Fruit fly (Drosophila melanogaster): ENCODE results near the gene CG10565.

Gene CG10565

DNA sequence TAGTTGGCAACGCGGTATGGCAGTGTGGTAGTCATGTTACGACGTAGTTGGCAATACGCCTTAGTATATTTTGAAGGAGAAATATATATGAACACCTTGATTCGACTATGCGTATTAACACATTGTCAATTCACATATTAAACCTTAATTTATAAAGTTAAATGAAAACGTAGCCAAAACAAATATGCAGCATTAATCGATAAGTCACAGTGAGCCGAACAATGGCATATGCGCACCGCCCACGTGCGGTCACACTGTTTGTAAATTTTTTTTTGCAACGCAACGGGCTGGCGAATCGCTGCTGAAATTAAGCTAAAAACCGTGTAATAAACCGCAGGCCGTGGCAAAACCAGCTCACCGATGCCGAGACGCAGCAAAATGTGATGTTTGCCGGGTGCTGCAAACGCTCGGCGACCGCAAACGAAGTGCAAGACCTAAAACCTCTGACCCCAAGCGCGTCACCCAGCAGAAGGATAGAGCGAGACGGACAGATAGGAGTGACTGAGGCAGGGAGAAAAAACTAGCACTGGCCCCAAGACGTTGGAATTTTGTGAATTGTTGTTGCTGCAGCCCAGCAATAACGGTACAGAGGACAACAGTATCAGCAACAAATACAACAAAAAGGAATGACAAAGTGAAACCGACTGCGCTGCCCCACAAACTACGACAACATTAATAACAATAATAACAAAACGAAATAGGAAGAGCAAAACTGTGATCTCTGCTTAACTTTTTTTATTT, 39.5 kb upstream of the CG10565 start (continued):
- no peak for TF ChIP-seq ato (GFP tag; IDR thresholded peaks at IDR 0.05; ENCODE audit: partially characterized antibody)
- TF ChIP-seq Sin3A (optimal IDR thresholded peaks at IDR 0.05), result peak; percentile 95
- TF ChIP-seq seq (GFP tag; IDR thresholded peaks at IDR 0.05), result no peak
- TF ChIP-seq B-H2 (GFP tag; optimal IDR thresholded peaks at IDR 0.05), result no peak
- no peak for TF ChIP-seq CG7987 (GFP tag; optimal IDR thresholded peaks at IDR 0.05)
- no peak for TF ChIP-seq Neu2 (GFP tag; optimal IDR thresholded peaks at IDR 0.05; ENCODE audit: borderline replicate concordance)
- TF ChIP-seq sens-2 (GFP tag; IDR thresholded peaks at IDR 0.05), result no peak
- TF ChIP-seq Jarid2 (GFP tag; optimal IDR thresholded peaks at IDR 0.05), result peak; percentile 31
- peak; percentile 85 for TF ChIP-seq sqz (GFP tag; optimal IDR thresholded peaks at IDR 0.05)
- TF ChIP-seq zen (tag; optimal IDR thresholded peaks at IDR 0.05), result no peak
- TF ChIP-seq psq (GFP tag; optimal IDR thresholded peaks at IDR 0.05), result no peak
- TF ChIP-seq ase (GFP tag; IDR thresholded peaks at IDR 0.05), result no peak
- peak; percentile 60 for TF ChIP-seq E2f2 (GFP tag; IDR thresholded peaks at IDR 0.05)
- TF ChIP-seq CG3407 (GFP tag; optimal IDR thresholded peaks at IDR 0.05), result no peak
- TF ChIP-seq Nf-YA (GFP tag; IDR thresholded peaks at IDR 0.05), result no peak
- TF ChIP-seq CG15011 (GFP tag; optimal IDR thresholded peaks at IDR 0.05), result no peak
- no peak for TF ChIP-seq Mes4 (GFP tag; optimal IDR thresholded peaks at IDR 0.05)
- no peak for TF ChIP-seq CG10274 (GFP tag; optimal IDR thresholded peaks at IDR 0.05)
- TF ChIP-seq CG5953 (GFP tag; IDR thresholded peaks at IDR 0.05), result no peak
- TF ChIP-seq Hr39 (optimal IDR thresholded peaks at IDR 0.05), result no peak
- no peak for TF ChIP-seq CG17568 (GFP tag; optimal IDR thresholded peaks at IDR 0.05)
- no peak for TF ChIP-seq CG18262 (tag; optimal IDR thresholded peaks at IDR 0.05)
- TF ChIP-seq CG10321 (GFP tag; IDR thresholded peaks at IDR 0.05), result 0 out of 2 replicates have a peak, but pooled peaks have one; percentile 24
- TF ChIP-seq CG9932 (GFP tag; IDR thresholded peaks at IDR 0.05), result no peak
- no peak for TF ChIP-seq sima (GFP tag; optimal IDR thresholded peaks at IDR 0.05)
- TF ChIP-seq trem (tag; optimal IDR thresholded peaks at IDR 0.05), result peak; percentile 77
- TF ChIP-seq pzg (GFP tag; optimal IDR thresholded peaks at IDR 0.05), result peak; percentile 93
- TF ChIP-seq CG4707 (GFP tag; optimal IDR thresholded peaks at IDR 0.05), result no peak
- TF ChIP-seq CG1602 (GFP tag; optimal IDR thresholded peaks at IDR 0.05), result no peak
- no peak for TF ChIP-seq CG17359 (tag; optimal IDR thresholded peaks at IDR 0.05)
- no peak for TF ChIP-seq dysf (GFP tag; IDR thresholded peaks at IDR 0.05)
- peak; percentile 13 for TF ChIP-seq Ets65A (GFP tag)
- no peak for TF ChIP-seq da (GFP tag; optimal IDR thresholded peaks at IDR 0.05)
- no peak for TF ChIP-seq CG17612 (GFP tag; IDR thresholded peaks at IDR 0.05)
- no peak for TF ChIP-seq mirr (GFP tag; optimal IDR thresholded peaks at IDR 0.05)
- TF ChIP-seq CG6254 (GFP tag; optimal IDR thresholded peaks at IDR 0.05), result no peak
- no peak for TF ChIP-seq klu (GFP tag; IDR thresholded peaks at IDR 0.05)
- TF ChIP-seq Doc3 (GFP tag; IDR thresholded peaks at IDR 0.05; ENCODE audit: partially characterized antibody), result 0 out of 3 replicates have a peak, but pooled peaks have one; percentile 20
- TF ChIP-seq yki (optimal IDR thresholded peaks at IDR 0.05), result no peak
- TF ChIP-seq tx (GFP tag; optimal IDR thresholded peaks at IDR 0.05), result no peak
- no peak for TF ChIP-seq Atf-2 (GFP tag; optimal IDR thresholded peaks at IDR 0.05)
- TF ChIP-seq exex (tag; optimal IDR thresholded peaks at IDR 0.05), result no peak
- TF ChIP-seq NK7.1 (GFP tag; optimal IDR thresholded peaks at IDR 0.05), result no peak
- TF ChIP-seq CG9437 (GFP tag; optimal IDR thresholded peaks at IDR 0.05), result no peak
- no peak for TF ChIP-seq Mrtf (GFP tag; IDR thresholded peaks at IDR 0.05)
- no peak for TF ChIP-seq ranshi (GFP tag; IDR thresholded peaks at IDR 0.05)
- no peak for TF ChIP-seq CG8944 (GFP tag; optimal IDR thresholded peaks at IDR 0.05)
- peak; percentile 27 for TF ChIP-seq sug (tag; optimal IDR thresholded peaks at IDR 0.05)
- no peak for TF ChIP-seq CG13123 (GFP tag; optimal IDR thresholded peaks at IDR 0.05)
- no peak for TF ChIP-seq pita (GFP tag; optimal IDR thresholded peaks at IDR 0.05)
- no peak for TF ChIP-seq CG7372 (GFP tag; IDR thresholded peaks at IDR 0.05)
- no peak for TF ChIP-seq p53 (GFP tag; optimal IDR thresholded peaks at IDR 0.05)

All from whole organism, embryonic.